Fruit fly (Drosophila melanogaster) whole organism, embryonic: Measurements from ENCODE around the gene AP-1mu.

Source experiments
- Atf6 ChIP-seq: fragments of 200-800 bp; sonication (Bioruptor generic); IDR thresholded peaks from 2 replicates; pipeline ENCODE4 v1.3.6; 2022; ENCODE audit warnings: missing biosample characterization, missing genetic modification characterization
- B-H2 ChIP-seq: fragments of 200-800 bp; sonication (Bioruptor generic); optimal IDR thresholded peaks from 2 replicates; lab custom pipeline; 2018; ENCODE audit warnings: missing biosample characterization, mild to moderate bottlenecking, missing genetic modification characterization
- Bdp1 ChIP-seq: fragments of 200-800 bp; sonication (Bioruptor generic); optimal IDR thresholded peaks from 3 replicates; lab custom pipeline; 2016; ENCODE audit warnings: missing biosample characterization, missing genetic modification characterization
- CG10267 ChIP-seq: fragments of 200-800 bp; sonication (Bioruptor generic); optimal IDR thresholded peaks from 2 replicates; lab custom pipeline; 2018; ENCODE audit warnings: missing biosample characterization, mild to moderate bottlenecking, missing genetic modification characterization, moderate library complexity
- CG12071 ChIP-seq: fragments of 200-800 bp; sonication (Bioruptor generic); optimal IDR thresholded peaks from 3 replicates; lab custom pipeline; 2018; ENCODE audit warnings: missing biosample characterization, mild to moderate bottlenecking, missing genetic modification characterization
- CG16863 ChIP-seq: fragments of 200-800 bp; sonication (Bioruptor generic); optimal IDR thresholded peaks from 3 replicates; lab custom pipeline; 2016; ENCODE audit warnings: missing biosample characterization, missing genetic modification characterization
- CG2712 ChIP-seq: fragments of 200-800 bp; optimal IDR thresholded peaks from 3 replicates; lab custom pipeline; 2019; ENCODE audit warnings: missing biosample characterization, mild to moderate bottlenecking, missing genetic modification characterization, moderate library complexity
- CG33213 ChIP-seq: fragments of 200-800 bp; sonication (Bioruptor generic); optimal IDR thresholded peaks from 3 replicates; lab custom pipeline; 2016; ENCODE audit warnings: missing biosample characterization, missing genetic modification characterization
- CG34224 ChIP-seq: fragments of 200-800 bp; sonication (Bioruptor generic); IDR thresholded peaks from 3 replicates; pipeline ENCODE4 v1.3.6; 2022; ENCODE audit warnings: missing biosample characterization, missing genetic modification characterization; ENCODE audit not compliant: partially characterized antibody
- CG34376 ChIP-seq: fragments of 200-800 bp; sonication (Bioruptor generic); optimal IDR thresholded peaks from 2 replicates; lab custom pipeline; 2018; ENCODE audit warnings: missing biosample characterization, mild to moderate bottlenecking, missing genetic modification characterization
- CHES-1-like ChIP-seq: fragments of 200-800 bp; sonication (Bioruptor generic); optimal IDR thresholded peaks from 2 replicates; lab custom pipeline; 2016; ENCODE audit warnings: missing biosample characterization, missing genetic modification characterization
- Chrac-16 ChIP-seq: fragments of 200-800 bp; sonication (Bioruptor generic); optimal IDR thresholded peaks from 3 replicates; lab custom pipeline; 2016; ENCODE audit warnings: missing biosample characterization, missing genetic modification characterization
- D19A ChIP-seq: fragments of 200-800 bp; optimal IDR thresholded peaks from 3 replicates; lab custom pipeline; 2019; ENCODE audit warnings: missing biosample characterization, mild to moderate bottlenecking, missing genetic modification characterization, moderate library complexity
- Dref ChIP-seq: fragments of 200-800 bp; sonication (Bioruptor generic); IDR thresholded peaks from 2 replicates; pipeline ENCODE4 v1.3.6; 2022; ENCODE audit warnings: missing biosample characterization, missing genetic modification characterization
- Hand ChIP-seq: fragments of 200-800 bp; sonication (Bioruptor generic); optimal IDR thresholded peaks from 2 replicates; lab custom pipeline; 2017; ENCODE audit warnings: mild to moderate bottlenecking, missing biosample characterization, missing genetic modification reagents, missing genetic modification characterization
- Hmr ChIP-seq: fragments of 200-800 bp; sonication (Bioruptor generic); optimal IDR thresholded peaks from 3 replicates; lab custom pipeline; 2017; ENCODE audit warnings: mild to moderate bottlenecking, missing biosample characterization, missing genetic modification reagents, missing genetic modification characterization
- Jarid2 ChIP-seq: fragments of 200-800 bp; sonication (Bioruptor generic); optimal IDR thresholded peaks from 3 replicates; lab custom pipeline; 2017; ENCODE audit warnings: mild to moderate bottlenecking, missing biosample characterization, missing genetic modification reagents, missing genetic modification characterization
- Lpt ChIP-seq: fragments of >200 bp; optimal IDR thresholded peaks from 2 replicates; lab custom pipeline; 2018; ENCODE audit warnings: missing biosample characterization, missing genetic modification characterization
- NC2β ChIP-seq: fragments of 200-800 bp; sonication (Bioruptor generic); optimal IDR thresholded peaks from 2 replicates; lab custom pipeline; 2016; ENCODE audit warnings: missing biosample characterization, missing genetic modification characterization
- Opbp ChIP-seq: fragments of 200-800 bp; sonication (Bioruptor generic); IDR thresholded peaks from 3 replicates; pipeline ENCODE4 v1.3.6; 2022; ENCODE audit warnings: missing biosample characterization, missing genetic modification characterization; ENCODE audit not compliant: partially characterized antibody
- Pdp1 ChIP-seq, 2 experiments: fragments of 200-800 bp; sonication (Bioruptor generic); optimal IDR thresholded peaks; 3 replicates each; lab custom pipeline; 2016; ENCODE audit warnings: missing biosample characterization in 2 of 2, missing genetic modification characterization in 2 of 2, mild to moderate bottlenecking in 1 of 2, moderate library complexity in 1 of 2
- Spps ChIP-seq: fragments of 200-800 bp; sonication (Bioruptor generic); optimal IDR thresholded peaks from 2 replicates; lab custom pipeline; 2018; ENCODE audit warnings: missing biosample characterization, mild to moderate bottlenecking, missing genetic modification characterization
- Trl ChIP-seq, 3 experiments: fragments of >200 bp in 2 of 3; fragments of 200-800 bp in 1 of 3; sonication (Bioruptor generic) in 1 of 3; optimal IDR thresholded peaks; 2 replicates in 1 of 3; 3 replicates in 2 of 3; lab custom pipeline; 2016 to 2017; ENCODE audit warnings: missing biosample characterization in 1 of 3, missing genetic modification characterization in 1 of 3
- YL-1 ChIP-seq: fragments of 200-800 bp; sonication (Bioruptor generic); optimal IDR thresholded peaks from 3 replicates; lab custom pipeline; 2017; ENCODE audit warnings: missing biosample characterization, mild to moderate bottlenecking, missing genetic modification characterization
- ara ChIP-seq: fragments of 200-800 bp; sonication (Bioruptor generic); IDR thresholded peaks from 2 replicates; pipeline ENCODE4 v1.3.6; 2022; ENCODE audit warnings: missing biosample characterization, missing genetic modification characterization
- az2 ChIP-seq: fragments of 200-800 bp; sonication (Bioruptor generic); optimal IDR thresholded peaks from 3 replicates; lab custom pipeline; 2016; ENCODE audit warnings: missing biosample characterization, missing genetic modification characterization
- bcd ChIP-seq: fragments of 200-800 bp; sonication (Bioruptor generic); optimal IDR thresholded peaks from 2 replicates; lab custom pipeline; 2017; ENCODE audit warnings: missing biosample characterization, mild to moderate bottlenecking, missing genetic modification characterization
- bigmax ChIP-seq: fragments of 200-800 bp; sonication (Bioruptor generic); optimal IDR thresholded peaks from 2 replicates; lab custom pipeline; 2018; ENCODE audit warnings: missing biosample characterization, mild to moderate bottlenecking, missing genetic modification characterization
- cad ChIP-seq: fragments of >200 bp; optimal IDR thresholded peaks from 2 replicates; lab custom pipeline; 2017; ENCODE audit warnings: missing biosample characterization, missing genetic modification characterization
- chif ChIP-seq, 2 experiments: fragments of 200-800 bp; sonication (Bioruptor generic); optimal IDR thresholded peaks; 3 replicates each; lab custom pipeline; 2016; ENCODE audit warnings: missing biosample characterization in 2 of 2, missing genetic modification characterization in 2 of 2
- dpn ChIP-seq, 2 experiments: fragments of 200-800 bp; sonication (Bioruptor generic); optimal IDR thresholded peaks; 3 replicates each; lab custom pipeline; 2016; ENCODE audit warnings: missing biosample characterization in 2 of 2, missing genetic modification characterization in 2 of 2
- esg ChIP-seq: fragments of 200-800 bp; sonication (Bioruptor generic); conservative IDR thresholded peaks from 2 replicates; pipeline ENCODE4 v1.3.6; 2022; ENCODE audit warnings: missing biosample characterization, missing genetic modification characterization
- exex ChIP-seq: fragments of 200-800 bp; sonication (Bioruptor generic); optimal IDR thresholded peaks from 4 replicates; lab custom pipeline; 2018; ENCODE audit warnings: missing biosample characterization, mild to moderate bottlenecking, missing genetic modification characterization, moderate library complexity
- gem ChIP-seq: fragments of 200-800 bp; sonication (Bioruptor generic); optimal IDR thresholded peaks from 2 replicates; lab custom pipeline; 2019; ENCODE audit warnings: missing biosample characterization, mild to moderate bottlenecking, missing genetic modification characterization, moderate library complexity
- her ChIP-seq: fragments of 200-800 bp; sonication (Bioruptor generic); optimal IDR thresholded peaks from 2 replicates; lab custom pipeline; 2016; ENCODE audit warnings: missing biosample characterization, missing genetic modification characterization
- kah ChIP-seq: fragments of 200-800 bp; sonication (Bioruptor generic); optimal IDR thresholded peaks from 2 replicates; lab custom pipeline; 2018; ENCODE audit warnings: missing biosample characterization, mild to moderate bottlenecking, missing genetic modification characterization
- lov ChIP-seq, 2 experiments: fragments of 200-800 bp in 1 of 2; fragments of >200 bp in 1 of 2; sonication (Bioruptor generic) in 1 of 2; IDR thresholded peaks in 1 of 2; optimal IDR thresholded peaks in 1 of 2; 2 replicates in 1 of 2; 3 replicates in 1 of 2; pipeline versions ENCODE4 v1.3.6 to Lab custom; 2017 to 2022; ENCODE audit warnings: missing biosample characterization in 1 of 2, missing genetic modification characterization in 1 of 2
- nerfin-2 ChIP-seq: fragments of 200-800 bp; sonication (Bioruptor generic); IDR thresholded peaks from 2 replicates; pipeline ENCODE4 v1.3.6; 2022; ENCODE audit warnings: missing biosample characterization, missing genetic modification characterization; ENCODE audit not compliant: partially characterized antibody
- nom ChIP-seq: fragments of 200-800 bp; sonication (Bioruptor generic); optimal IDR thresholded peaks from 2 replicates; lab custom pipeline; 2017; ENCODE audit warnings: missing biosample characterization, missing genetic modification characterization, mild to moderate bottlenecking, moderate library complexity, missing genetic modification reagents
- onecut ChIP-seq: fragments of 200-800 bp; sonication (Bioruptor generic); IDR thresholded peaks from 2 replicates; pipeline ENCODE4 v1.3.6; 2022; ENCODE audit warnings: missing biosample characterization, missing genetic modification characterization
- pb ChIP-seq: fragments of 200-800 bp; sonication (Bioruptor generic); optimal IDR thresholded peaks from 3 replicates; lab custom pipeline; 2016; ENCODE audit warnings: missing biosample characterization, missing genetic modification characterization
- pzg ChIP-seq: fragments of 200-800 bp; sonication (Bioruptor generic); optimal IDR thresholded peaks from 3 replicates; lab custom pipeline; 2018; ENCODE audit warnings: missing biosample characterization, mild to moderate bottlenecking, missing genetic modification characterization, moderate library complexity
- repo ChIP-seq: fragments of 200-800 bp; sonication (Bioruptor generic); optimal IDR thresholded peaks from 2 replicates; lab custom pipeline; 2016; ENCODE audit warnings: missing biosample characterization, missing genetic modification characterization
- scrt ChIP-seq: fragments of 200-800 bp; sonication (Bioruptor generic); optimal IDR thresholded peaks from 2 replicates; lab custom pipeline; 2018; ENCODE audit warnings: missing biosample characterization, mild to moderate bottlenecking, missing genetic modification characterization, moderate library complexity
- sd ChIP-seq: fragments of 200-800 bp; sonication (Bioruptor generic); optimal IDR thresholded peaks from 3 replicates; lab custom pipeline; 2018; ENCODE audit warnings: missing biosample characterization, mild to moderate bottlenecking, missing genetic modification characterization, moderate library complexity
- sens ChIP-seq: fragments of 200-800 bp; sonication (Bioruptor generic); peaks from one replicate; lab custom pipeline; 2016; ENCODE audit warnings: missing biosample characterization, missing genetic modification characterization
- tio ChIP-seq: fragments of 200-800 bp; sonication (Bioruptor generic); optimal IDR thresholded peaks from 2 replicates; lab custom pipeline; 2017; ENCODE audit warnings: missing biosample characterization, missing genetic modification characterization, inconsistent platforms
- tna ChIP-seq: fragments of 200-800 bp; sonication (Bioruptor generic); IDR thresholded peaks from 2 replicates; pipeline ENCODE4 v1.3.6; 2022; ENCODE audit warnings: missing biosample characterization, missing genetic modification characterization; ENCODE audit not compliant: partially characterized antibody
- trh ChIP-seq: fragments of 200-800 bp; sonication (Bioruptor generic); optimal IDR thresholded peaks from 2 replicates; lab custom pipeline; 2016; ENCODE audit warnings: missing biosample characterization, missing genetic modification characterization

The AP-1mu gene

dm6 chr3R:9551013-9551658, 8.2 kb downstream of the AP-1mu start (continued):
- TF ChIP-seq CG34224 (GFP tag; lab: Robert Waterston, UW): no peak
- TF ChIP-seq pzg (GFP tag; lab: Kevin White, UChicago): peak; percentile 49
- TF ChIP-seq az2 (GFP tag; lab: Kevin White, UChicago): no peak
- TF ChIP-seq pb (GFP tag; lab: Kevin White, UChicago): peak; percentile 38
- TF ChIP-seq CG16863: no peak
- TF ChIP-seq Dref (GFP tag; lab: Robert Waterston, UW): no peak
- no peak for TF ChIP-seq nerfin-2 (GFP tag; lab: Robert Waterston, UW)
- no peak for TF ChIP-seq Chrac-16 (GFP tag; lab: Kevin White, UChicago)
- peak; percentile 36 for TF ChIP-seq lov (optimal IDR thresholded peaks at IDR 0.05; lab: Kevin White, UChicago)
- TF ChIP-seq lov (GFP tag; IDR thresholded peaks at IDR 0.05; lab: Robert Waterston, UW): no peak
- TF ChIP-seq sens: peak; percentile 85
- TF ChIP-seq nom: peak; percentile 90
- TF ChIP-seq NC2β (GFP tag; lab: Kevin White, UChicago): peak; percentile 44
- TF ChIP-seq CG10267: no peak
- peak; percentile 50 for TF ChIP-seq B-H2
- no peak for TF ChIP-seq CG2712 (tag; lab: Kevin White, UChicago)
- no peak for TF ChIP-seq tio (GFP tag; lab: Kevin White, UChicago)
- TF ChIP-seq CG33213 (GFP tag; lab: Kevin White, UChicago): peak; percentile 23
- TF ChIP-seq CHES-1-like (GFP tag; lab: Kevin White, UChicago): peak; percentile 60
- TF ChIP-seq D19A: peak; percentile 0
- peak; percentile 9 for TF ChIP-seq repo (GFP tag; lab: Kevin White, UChicago)
- TF ChIP-seq tna: no peak
- TF ChIP-seq scrt (GFP tag; lab: Kevin White, UChicago): peak; percentile 62
- TF ChIP-seq onecut: peak; percentile 98
- TF ChIP-seq Jarid2 (GFP tag; lab: Kevin White, UChicago): peak; percentile 52
- peak; percentile 93 to 95 for TF ChIP-seq Trl (optimal IDR thresholded peaks at IDR 0.05; lab: Kevin White, UChicago)
- peak; percentile 65 for TF ChIP-seq Trl (GFP tag; optimal IDR thresholded peaks at IDR 0.05; lab: Kevin White, UChicago)
- TF ChIP-seq bcd (GFP tag; lab: Kevin White, UChicago): no peak
- peak; percentile 51 for TF ChIP-seq sd
- TF ChIP-seq ara: no peak
- TF ChIP-seq her (GFP tag; lab: Kevin White, UChicago): peak; percentile 68
- no peak for TF ChIP-seq Opbp (GFP tag; lab: Robert Waterston, UW)
- TF ChIP-seq cad (GFP tag; lab: Kevin White, UChicago): no peak
- TF ChIP-seq Atf6: no peak
- peak; percentile 5 to 12 for TF ChIP-seq dpn (GFP tag; optimal IDR thresholded peaks at IDR 0.05; lab: Kevin White, UChicago)
- peak; percentile 11 to 74 for TF ChIP-seq Pdp1 (GFP tag; optimal IDR thresholded peaks at IDR 0.05; lab: Kevin White, UChicago)
- no peak for TF ChIP-seq gem
- TF ChIP-seq chif (GFP tag; optimal IDR thresholded peaks at IDR 0.05; lab: Kevin White, UChicago): no peak
- peak; percentile 56 for TF ChIP-seq Hand (GFP tag; lab: Kevin White, UChicago)
- peak; percentile 60 for TF ChIP-seq YL-1 (GFP tag; lab: Kevin White, UChicago)
- TF ChIP-seq CG12071 (GFP tag; lab: Kevin White, UChicago): peak; percentile 84
- TF ChIP-seq trh (GFP tag; lab: Kevin White, UChicago): no peak
- peak; percentile 48 for TF ChIP-seq bigmax (GFP tag; lab: Kevin White, UChicago)
- TF ChIP-seq kah (GFP tag; lab: Kevin White, UChicago): peak; percentile 96
- no peak for TF ChIP-seq Lpt (GFP tag; lab: Kevin White, UChicago)
- peak; percentile 77 for TF ChIP-seq Hmr (GFP tag; lab: Kevin White, UChicago)
- no peak for TF ChIP-seq esg (GFP tag; lab: Robert Waterston, UW)
- peak; percentile 96 for TF ChIP-seq CG34376 (GFP tag; lab: Kevin White, UChicago)
- TF ChIP-seq Bdp1 (GFP tag; lab: Kevin White, UChicago): peak; percentile 27
- no peak for TF ChIP-seq Spps (tag; lab: Kevin White, UChicago)
- peak; percentile 36 for TF ChIP-seq exex
